Fruit fly (Drosophila melanogaster) whole organism, embryonic: ENCODE data around the gene CG8066.

Source experiments
- ATbp ChIP-seq: fragments of 200-800 bp; sonication (Bioruptor generic); optimal IDR thresholded peaks from 2 replicates; lab custom pipeline; 2017; ENCODE audit warnings: missing biosample characterization, mild to moderate bottlenecking, missing genetic modification characterization, missing genetic modification reagents
- Abd-B ChIP-seq: fragments of 200-800 bp; sonication (Bioruptor generic); optimal IDR thresholded peaks from 2 replicates; lab custom pipeline; 2018; ENCODE audit warnings: missing biosample characterization, mild to moderate bottlenecking, missing genetic modification characterization, moderate library complexity
- CG11398 ChIP-seq: fragments of 200-800 bp; sonication (Bioruptor generic); optimal IDR thresholded peaks from 2 replicates; lab custom pipeline; 2016; ENCODE audit warnings: missing biosample characterization, missing genetic modification characterization
- CG11456 ChIP-seq: fragments of 200-800 bp; sonication (Bioruptor generic); IDR thresholded peaks from 3 replicates; pipeline ENCODE4 v1.3.6; 2022; ENCODE audit warnings: missing biosample characterization, missing genetic modification characterization
- CG12391 ChIP-seq: fragments of 200-800 bp; sonication (Bioruptor generic); optimal IDR thresholded peaks from 3 replicates; lab custom pipeline; 2018; ENCODE audit warnings: missing biosample characterization, mild to moderate bottlenecking, missing genetic modification characterization, moderate library complexity
- CG17802 ChIP-seq: fragments of 200-800 bp; sonication (Bioruptor generic); optimal IDR thresholded peaks from 2 replicates; lab custom pipeline; 2018; ENCODE audit warnings: missing biosample characterization, mild to moderate bottlenecking, missing genetic modification characterization, moderate library complexity
- CG2129 ChIP-seq: fragments of 200-800 bp; sonication (Bioruptor generic); IDR thresholded peaks from 2 replicates; pipeline ENCODE4 v1.3.6; 2022; ENCODE audit warnings: missing biosample characterization, missing genetic modification characterization; ENCODE audit not compliant: partially characterized antibody
- CG30020 ChIP-seq: fragments of 200-800 bp; optimal IDR thresholded peaks from 2 replicates; lab custom pipeline; 2019; ENCODE audit warnings: missing biosample characterization, mild to moderate bottlenecking, missing genetic modification characterization, moderate library complexity
- CG31224 ChIP-seq: fragments of 200-800 bp; sonication (Bioruptor generic); IDR thresholded peaks from 2 replicates; pipeline ENCODE4 v1.3.6; 2022; ENCODE audit warnings: missing biosample characterization, missing genetic modification characterization
- CG3163 ChIP-seq: fragments of 200-800 bp; sonication (Bioruptor generic); optimal IDR thresholded peaks from 3 replicates; lab custom pipeline; 2016; ENCODE audit warnings: missing biosample characterization, missing genetic modification characterization
- CG3407 ChIP-seq: fragments of 200-800 bp; sonication (Bioruptor generic); optimal IDR thresholded peaks from 2 replicates; lab custom pipeline; 2018; ENCODE audit warnings: missing biosample characterization, mild to moderate bottlenecking, missing genetic modification characterization
- CG34422 ChIP-seq: fragments of 200-800 bp; sonication (Bioruptor generic); IDR thresholded peaks from 3 replicates; pipeline ENCODE4 v1.3.6; 2022; ENCODE audit warnings: missing biosample characterization, missing genetic modification characterization
- CG3726 ChIP-seq: fragments of 200-800 bp; sonication (Bioruptor generic); IDR thresholded peaks from 3 replicates; pipeline ENCODE4, ENCODE4 v1.3.6; 2022; ENCODE audit warnings: missing biosample characterization, missing genetic modification characterization
- CG4282 ChIP-seq: fragments of 200-800 bp; sonication (Bioruptor generic); optimal IDR thresholded peaks from 2 replicates; lab custom pipeline; 2016; ENCODE audit warnings: missing biosample characterization, missing genetic modification characterization
- CG4820 ChIP-seq: fragments of 200-800 bp; sonication (Bioruptor generic); optimal IDR thresholded peaks from 3 replicates; lab custom pipeline; 2016; ENCODE audit warnings: missing biosample characterization, missing genetic modification characterization
- CG7372 ChIP-seq: fragments of 200-800 bp; sonication (Bioruptor generic); IDR thresholded peaks from 2 replicates; pipeline ENCODE4 v1.3.6; 2022; ENCODE audit warnings: missing biosample characterization, missing genetic modification characterization
- CG8765 ChIP-seq: fragments of 200-800 bp; sonication (Bioruptor generic); IDR thresholded peaks from 2 replicates; pipeline ENCODE4 v1.3.6; 2022; ENCODE audit warnings: missing biosample characterization, missing genetic modification characterization
- CG9797 ChIP-seq: fragments of 200-800 bp; sonication (Bioruptor generic); optimal IDR thresholded peaks from 3 replicates; lab custom pipeline; 2018; ENCODE audit warnings: missing biosample characterization, mild to moderate bottlenecking, missing genetic modification characterization
- D19B ChIP-seq: fragments of 200-800 bp; sonication (Bioruptor generic); optimal IDR thresholded peaks from 2 replicates; lab custom pipeline; 2017; ENCODE audit warnings: missing biosample characterization, mild to moderate bottlenecking, missing genetic modification characterization
- Dll ChIP-seq: fragments of 200-800 bp; sonication (Bioruptor generic); IDR thresholded peaks from 4 replicates; pipeline ENCODE4 v1.3.6; 2022; ENCODE audit warnings: missing biosample characterization, missing genetic modification characterization; ENCODE audit not compliant: partially characterized antibody
- Drgx ChIP-seq: fragments of 200-800 bp; sonication (Bioruptor generic); IDR thresholded peaks from 2 replicates; pipeline ENCODE4 v1.3.6; 2022; ENCODE audit warnings: missing biosample characterization, missing genetic modification characterization
- Ets65A ChIP-seq: fragments of 200-800 bp; sonication (Bioruptor generic); peaks from one replicate; lab custom pipeline; 2016; ENCODE audit warnings: missing biosample characterization, missing genetic modification characterization
- HLH4C ChIP-seq: fragments of 200-800 bp; sonication (Bioruptor generic); IDR thresholded peaks from 3 replicates; pipeline ENCODE4 v1.3.6; 2022; ENCODE audit warnings: missing biosample characterization, missing genetic modification characterization; ENCODE audit not compliant: partially characterized antibody
- HLHmδ ChIP-seq: fragments of 200-800 bp; sonication (Bioruptor generic); optimal IDR thresholded peaks from 2 replicates; lab custom pipeline; 2018; ENCODE audit warnings: missing biosample characterization, mild to moderate bottlenecking, missing genetic modification characterization, moderate library complexity
- Hey ChIP-seq: fragments of 200-800 bp; sonication (Bioruptor generic); optimal IDR thresholded peaks from 3 replicates; lab custom pipeline; 2018; ENCODE audit warnings: missing biosample characterization, mild to moderate bottlenecking, missing genetic modification characterization
- HmgD ChIP-seq: fragments of 200-800 bp; sonication (Bioruptor generic); optimal IDR thresholded peaks from 3 replicates; lab custom pipeline; 2016; ENCODE audit warnings: missing biosample characterization, missing genetic modification characterization
- Hmr ChIP-seq: fragments of 200-800 bp; sonication (Bioruptor generic); optimal IDR thresholded peaks from 3 replicates; lab custom pipeline; 2017; ENCODE audit warnings: mild to moderate bottlenecking, missing biosample characterization, missing genetic modification reagents, missing genetic modification characterization
- Jarid2 ChIP-seq: fragments of 200-800 bp; sonication (Bioruptor generic); optimal IDR thresholded peaks from 3 replicates; lab custom pipeline; 2017; ENCODE audit warnings: mild to moderate bottlenecking, missing biosample characterization, missing genetic modification reagents, missing genetic modification characterization
- Kr ChIP-seq: fragments of 200-800 bp; sonication (Bioruptor generic); optimal IDR thresholded peaks from 2 replicates; lab custom pipeline; 2017; ENCODE audit warnings: missing biosample characterization, mild to moderate bottlenecking, missing genetic modification characterization
- Myb ChIP-seq: fragments of 200-800 bp; sonication (Bioruptor generic); optimal IDR thresholded peaks from 2 replicates; lab custom pipeline; 2016; ENCODE audit warnings: missing biosample characterization, missing genetic modification characterization
- Oli ChIP-seq: fragments of 200-800 bp; sonication (Bioruptor generic); optimal IDR thresholded peaks from 2 replicates; lab custom pipeline; 2018; ENCODE audit warnings: missing biosample characterization, mild to moderate bottlenecking, missing genetic modification characterization, moderate library complexity
- Rfx ChIP-seq: fragments of 200-800 bp; sonication (Bioruptor generic); IDR thresholded peaks from 2 replicates; pipeline ENCODE4 v1.3.6; 2022; ENCODE audit warnings: missing biosample characterization, missing genetic modification characterization
- Sox102F ChIP-seq: fragments of 200-800 bp; sonication (Bioruptor generic); optimal IDR thresholded peaks from 2 replicates; lab custom pipeline; 2018; ENCODE audit warnings: missing biosample characterization, mild to moderate bottlenecking, missing genetic modification characterization, moderate library complexity
- Usf ChIP-seq: fragments of 200-800 bp; sonication (Bioruptor generic); optimal IDR thresholded peaks from 2 replicates; lab custom pipeline; 2017; ENCODE audit warnings: missing genotype, missing biosample characterization, missing genetic modification characterization
- crol ChIP-seq: fragments of 200-800 bp; sonication (Bioruptor generic); IDR thresholded peaks from 2 replicates; pipeline ENCODE4 v1.3.6; 2022; ENCODE audit warnings: missing biosample characterization, missing genetic modification characterization
- cwo ChIP-seq: fragments of 200-800 bp; sonication (Bioruptor generic); optimal IDR thresholded peaks from 3 replicates; lab custom pipeline; 2017; ENCODE audit warnings: missing biosample characterization, missing genetic modification characterization, mild to moderate bottlenecking, moderate library complexity, missing genetic modification reagents
- dmrt99B ChIP-seq: fragments of 200-800 bp; sonication (Bioruptor generic); optimal IDR thresholded peaks from 2 replicates; lab custom pipeline; 2018; ENCODE audit warnings: missing biosample characterization, mild to moderate bottlenecking, missing genetic modification characterization, moderate library complexity
- eve ChIP-seq, 2 experiments: fragments of >200 bp; optimal IDR thresholded peaks; 2 replicates each; lab custom pipeline; 2017; ENCODE audit warnings: missing biosample characterization in 2 of 2, missing genetic modification characterization in 2 of 2
- ewg ChIP-seq: fragments of 200-800 bp; sonication (Bioruptor generic); optimal IDR thresholded peaks from 3 replicates; lab custom pipeline; 2017; ENCODE audit warnings: mild to moderate bottlenecking, missing biosample characterization, missing genetic modification reagents, missing genetic modification characterization
- ftz-f1 ChIP-seq: fragments of 200-800 bp; sonication (Bioruptor generic); optimal IDR thresholded peaks from 2 replicates; lab custom pipeline; 2016; ENCODE audit warnings: missing biosample characterization, missing genetic modification characterization
- gt ChIP-seq: fragments of 200-800 bp; sonication (Bioruptor generic); IDR thresholded peaks from 2 replicates; pipeline ENCODE4 v1.3.6; 2022; ENCODE audit warnings: missing biosample characterization, missing genetic modification characterization
- insv ChIP-seq, 2 experiments: fragments of 200-800 bp; sonication (Bioruptor generic); optimal IDR thresholded peaks; 3 replicates each; lab custom pipeline; 2016 to 2018; ENCODE audit warnings: missing biosample characterization in 2 of 2, missing genetic modification characterization in 2 of 2
- lilli ChIP-seq: fragments of 200-800 bp; sonication (Bioruptor generic); optimal IDR thresholded peaks from 3 replicates; lab custom pipeline; 2016; ENCODE audit warnings: missing biosample characterization, missing genetic modification characterization
- mld ChIP-seq: fragments of 200-800 bp; sonication (Bioruptor generic); IDR thresholded peaks from 3 replicates; pipeline ENCODE4 v1.3.6; 2022; ENCODE audit warnings: missing biosample characterization, missing genetic modification characterization; ENCODE audit not compliant: partially characterized antibody
- odd ChIP-seq: fragments of 200-800 bp; sonication (Bioruptor generic); optimal IDR thresholded peaks from 2 replicates; lab custom pipeline; 2017; ENCODE audit warnings: missing biosample characterization, mild to moderate bottlenecking, missing genetic modification characterization
- sob ChIP-seq: fragments of 200-800 bp; sonication (Bioruptor generic); IDR thresholded peaks from 2 replicates; pipeline ENCODE4 v1.3.6; 2022; ENCODE audit warnings: missing biosample characterization, missing genetic modification characterization
- stwl ChIP-seq: fragments of 200-800 bp; sonication (Bioruptor generic); optimal IDR thresholded peaks from 3 replicates; lab custom pipeline; 2018; ENCODE audit warnings: missing biosample characterization, mild to moderate bottlenecking, missing genetic modification characterization, moderate library complexity
- tgo ChIP-seq: fragments of 200-800 bp; sonication (Bioruptor generic); IDR thresholded peaks from 3 replicates; pipeline ENCODE4 v1.3.6; 2022; ENCODE audit warnings: missing biosample characterization, missing genetic modification characterization
- tin ChIP-seq: fragments of 200-800 bp; sonication (Bioruptor generic); optimal IDR thresholded peaks from 3 replicates; lab custom pipeline; 2016; ENCODE audit warnings: missing biosample characterization, missing genetic modification characterization
- unc-4 ChIP-seq: fragments of 200-800 bp; sonication (Bioruptor generic); IDR thresholded peaks from 2 replicates; pipeline ENCODE4 v1.3.6; 2022; ENCODE audit warnings: missing biosample characterization, missing genetic modification characterization; ENCODE audit not compliant: partially characterized antibody
- vvl ChIP-seq: fragments of 200-800 bp; sonication (Bioruptor generic); IDR thresholded peaks from 2 replicates; pipeline ENCODE4 v1.3.6; 2022; ENCODE audit warnings: missing biosample characterization, missing genetic modification characterization

Gene CG8066

dm6 chr3R:14575718-14576187, 7.1 kb upstream of the CG8066 start, which contains the start of gene CG7987 (continued):
- TF ChIP-seq CG34422 (GFP tag; lab: Robert Waterston, UW) (peak; percentile 53; the same call in 2 of the 3 replicates), mld (GFP tag; lab: Robert Waterston, UW) (no peak), sob (GFP tag; lab: Robert Waterston, UW) (0 out of 2 replicates have a peak, but pooled peaks have one; percentile 15), tin (no peak), Kr (GFP tag; lab: Kevin White, UChicago) (no peak), CG30020 (tag; lab: Kevin White, UChicago) (no peak), unc-4 (GFP tag; lab: Robert Waterston, UW) (peak; percentile 41; the same call in 1 of the 2 replicates), cwo (GFP tag; lab: Kevin White, UChicago) (no peak), ewg (GFP tag; lab: Kevin White, UChicago) (no peak), Abd-B (GFP tag; lab: Kevin White, UChicago) (peak; percentile 22), Myb (GFP tag; lab: Kevin White, UChicago) (peak; percentile 96), CG7372 (GFP tag; lab: Robert Waterston, UW) (no peak), CG4820 (GFP tag; lab: Kevin White, UChicago) (no peak), CG3726 (no peak), Sox102F (GFP tag; lab: Kevin White, UChicago) (no peak), vvl (GFP tag; lab: Robert Waterston, UW) (peak; percentile 55), odd (GFP tag; lab: Kevin White, UChicago) (no peak), HmgD (GFP tag; lab: Kevin White, UChicago) (no peak), lilli (GFP tag; lab: Kevin White, UChicago) (peak; percentile 21), CG4282 (GFP tag; lab: Kevin White, UChicago) (no peak), Jarid2 (no peak), ftz-f1 (GFP tag; lab: Kevin White, UChicago) (peak; percentile 5), D19B (GFP tag; lab: Kevin White, UChicago) (no peak), Hmr (GFP tag; lab: Kevin White, UChicago) (peak; percentile 60), CG17802 (no peak), ATbp (GFP tag; lab: Kevin White, UChicago) (no peak), stwl (tag; lab: Kevin White, UChicago) (peak; percentile 88), Ets65A (GFP tag; lab: Kevin White, UChicago) (peak; percentile 48), CG11456 (0 out of 3 replicates have a peak, but pooled peaks have one; percentile 3), HLH4C (GFP tag; lab: Robert Waterston, UW) (no peak), gt (GFP tag; lab: Robert Waterston, UW) (no peak), CG31224 (GFP tag; lab: Robert Waterston, UW) (no peak), HLHmδ (GFP tag; lab: Kevin White, UChicago) (no peak), Hey (tag; lab: Kevin White, UChicago) (no peak), Rfx (peak; percentile 64), Dll (GFP tag; lab: Robert Waterston, UW) (0 out of 4 replicates have a peak, but pooled peaks have one; percentile 32), CG3407 (no peak), CG9797 (GFP tag; lab: Kevin White, UChicago) (no peak), dmrt99B (tag; lab: Kevin White, UChicago) (no peak), Usf (GFP tag; lab: Kevin White, UChicago) (no peak), eve (GFP tag; optimal IDR thresholded peaks at IDR 0.05; lab: Kevin White, UChicago) (no peak), CG3163 (GFP tag; lab: Kevin White, UChicago) (peak; percentile 36), Drgx (GFP tag; lab: Robert Waterston, UW) (no peak), CG8765 (no peak), CG12391 (tag; lab: Kevin White, UChicago) (no peak), CG2129 (GFP tag; lab: Robert Waterston, UW) (no peak), Oli (tag; lab: Kevin White, UChicago) (no peak), insv (GFP tag; optimal IDR thresholded peaks at IDR 0.05; lab: Kevin White, UChicago) (no peak), CG11398 (GFP tag; lab: Kevin White, UChicago) (no peak), tgo (no peak), crol (GFP tag; lab: Robert Waterston, UW) (no peak)
